Worm (Caenorhabditis elegans) whole organism, young adult: ENCODE measurements around the gene B0348.2.

Experiments
- B0019.2 ChIP-seq: fragments of 200-800 bp; sonication (Bioruptor generic); conservative IDR thresholded peaks from 2 replicates; pipeline ENCODE4 v1.3.6; 2022; ENCODE audit warnings: missing genetic modification reagents, missing genetic modification characterization, missing compliant biosample characterization
- C06A6.2 ChIP-seq: fragments of 200-800 bp; sonication (Bioruptor generic); conservative IDR thresholded peaks from 2 replicates; pipeline ENCODE4 v1.3.6; 2022; ENCODE audit warnings: missing genetic modification characterization, missing compliant biosample characterization
- C17E4.6 ChIP-seq: fragments of 200-800 bp; sonication (Bioruptor generic); IDR thresholded peaks from 2 replicates; pipeline ENCODE4 v1.3.6; 2022; ENCODE audit warnings: missing genetic modification reagents, missing genetic modification characterization, missing compliant biosample characterization
- F23B12.7 ChIP-seq: sonication (generic microtip); optimal IDR thresholded peaks from 2 replicates; lab custom pipeline; 2017; ENCODE audit warnings: missing genetic modification characterization, mild to moderate bottlenecking, missing compliant biosample characterization, antibody characterized with exemption, moderate library complexity; ENCODE audit not compliant: insufficient read depth
- F33H1.4 ChIP-seq: fragments of 200-800 bp; sonication (Bioruptor generic); IDR thresholded peaks from 2 replicates; pipeline ENCODE4 v1.3.6; 2022; ENCODE audit warnings: missing genetic modification reagents, missing genetic modification characterization, missing compliant biosample characterization
- F49E8.2 ChIP-seq: sonication (generic microtip); optimal IDR thresholded peaks from 3 replicates; lab custom pipeline; 2017; ENCODE audit warnings: missing genetic modification characterization, mild to moderate bottlenecking, missing compliant biosample characterization, antibody characterized with exemption, moderate library complexity; ENCODE audit not compliant: insufficient read depth
- F52B5.7 ChIP-seq: sonication (generic microtip); optimal IDR thresholded peaks from 2 replicates; lab custom pipeline; 2016; ENCODE audit warnings: mild to moderate bottlenecking, missing genetic modification characterization, missing compliant biosample characterization
- K11D2.4 ChIP-seq: fragments of 200-800 bp; sonication (Bioruptor generic); IDR thresholded peaks from 2 replicates; pipeline ENCODE4 v1.3.6; 2022; ENCODE audit warnings: missing genetic modification reagents, missing genetic modification characterization, missing compliant biosample characterization
- Y79H2A.3 ChIP-seq: fragments of 200-800 bp; sonication (Bioruptor generic); conservative IDR thresholded peaks from 2 replicates; pipeline ENCODE4 v1.3.6; 2022; ENCODE audit warnings: missing genetic modification reagents, missing genetic modification characterization, missing compliant biosample characterization
- akir-1 ChIP-seq: fragments of 200-800 bp; sonication (Bioruptor generic); optimal IDR thresholded peaks from 2 replicates; lab custom pipeline; 2018; ENCODE audit warnings: mild to moderate bottlenecking, missing genetic modification characterization, moderate library complexity, missing compliant biosample characterization
- ama-1 ChIP-seq, 3 experiments: fragments of 150-350 bp in 1 of 3; sonication (generic microtip) in 2 of 3; optimal IDR thresholded peaks; 2 replicates each; lab custom pipeline; 2014 to 2018; ENCODE audit warnings: missing biosample characterization in 2 of 3, missing genetic modification characterization in 2 of 3, missing genetic modification reagents in 2 of 3
- attf-6 ChIP-seq: fragments of 200-800 bp; sonication (Bioruptor generic); IDR thresholded peaks from 2 replicates; pipeline ENCODE4 v1.3.6; 2022; ENCODE audit warnings: missing genetic modification reagents, missing genetic modification characterization, missing compliant biosample characterization
- bed-2 ChIP-seq: fragments of 200-800 bp; sonication (Bioruptor generic); IDR thresholded peaks from 2 replicates; pipeline ENCODE4 v1.3.6; 2022; ENCODE audit warnings: missing genetic modification reagents, missing genetic modification characterization, missing compliant biosample characterization
- ccch-3 ChIP-seq: fragments of 200-800 bp; sonication (Bioruptor generic); optimal IDR thresholded peaks from 2 replicates; lab custom pipeline; 2018; ENCODE audit warnings: mild to moderate bottlenecking, missing genetic modification characterization, missing compliant biosample characterization
- ceh-40 ChIP-seq: fragments of 200-800 bp; sonication (Bioruptor generic); IDR thresholded peaks from 2 replicates; pipeline ENCODE4 v1.3.6; 2022; ENCODE audit warnings: missing genetic modification characterization, missing compliant biosample characterization
- ceh-79 ChIP-seq: sonication (generic microtip); optimal IDR thresholded peaks from 2 replicates; lab custom pipeline; 2017; ENCODE audit warnings: mild to moderate bottlenecking, missing genetic modification characterization, missing compliant biosample characterization
- ceh-91 ChIP-seq: fragments of 200-800 bp; sonication (Bioruptor generic); IDR thresholded peaks from 2 replicates; pipeline ENCODE4 v1.3.6; 2022; ENCODE audit warnings: missing genetic modification reagents, missing genetic modification characterization, missing compliant biosample characterization
- dpl-1 ChIP-seq: fragments of 150-350 bp; optimal IDR thresholded peaks from 2 replicates; lab custom pipeline; 2014; ENCODE audit warnings: missing biosample characterization, missing genetic modification reagents, missing genetic modification characterization
- efl-1 ChIP-seq: fragments of 150-350 bp; optimal IDR thresholded peaks from 2 replicates; lab custom pipeline; 2014; ENCODE audit warnings: missing biosample characterization, missing genetic modification reagents, missing genetic modification characterization
- fkh-3 ChIP-seq: sonication (generic microtip); optimal IDR thresholded peaks from 2 replicates; lab custom pipeline; 2016; ENCODE audit warnings: mild to moderate bottlenecking, missing genetic modification characterization, missing compliant biosample characterization
- hlh-12 ChIP-seq: sonication (generic microtip); optimal IDR thresholded peaks from 2 replicates; lab custom pipeline; 2016; ENCODE audit warnings: missing genetic modification characterization, missing compliant biosample characterization
- lin-35 ChIP-seq, 3 experiments: fragments of 150-350 bp in 2 of 3; sonication (generic microtip) in 1 of 3; optimal IDR thresholded peaks; 2 replicates each; lab custom pipeline; 2014 to 2018; ENCODE audit warnings: missing biosample characterization in 3 of 3, missing genetic modification characterization in 3 of 3, missing genetic modification reagents in 3 of 3
- lin-40 ChIP-seq: sonication (generic microtip); optimal IDR thresholded peaks from 2 replicates; lab custom pipeline; 2016; ENCODE audit warnings: missing genetic modification characterization, mild to moderate bottlenecking, missing compliant biosample characterization, missing genotype, missing genetic modification reagents
- lin-54 ChIP-seq: fragments of 200-800 bp; sonication (Bioruptor generic); optimal IDR thresholded peaks from 2 replicates; lab custom pipeline; 2018; ENCODE audit warnings: mild to moderate bottlenecking, missing genetic modification characterization, missing compliant biosample characterization
- lsl-1 ChIP-seq: fragments of 200-800 bp; sonication (Bioruptor generic); optimal IDR thresholded peaks from 2 replicates; lab custom pipeline; 2018; ENCODE audit warnings: mild to moderate bottlenecking, missing genetic modification characterization, moderate library complexity, missing compliant biosample characterization
- lsy-27 ChIP-seq: sonication (generic microtip); optimal IDR thresholded peaks from 2 replicates; lab custom pipeline; 2017; ENCODE audit warnings: missing genetic modification characterization, mild to moderate bottlenecking, missing compliant biosample characterization, antibody characterized with exemption, missing genotype, borderline replicate concordance; ENCODE audit not compliant: insufficient read depth
- madf-10 ChIP-seq: sonication (generic microtip); optimal IDR thresholded peaks from 2 replicates; lab custom pipeline; 2016; ENCODE audit warnings: mild to moderate bottlenecking, missing genetic modification characterization, missing compliant biosample characterization
- madf-6 ChIP-seq: fragments of 200-800 bp; sonication (Bioruptor generic); IDR thresholded peaks from 2 replicates; pipeline ENCODE4 v1.3.6; 2022; ENCODE audit warnings: missing genetic modification reagents, missing genetic modification characterization, missing compliant biosample characterization
- madf-8 ChIP-seq: fragments of 200-800 bp; sonication (Bioruptor generic); conservative IDR thresholded peaks from 2 replicates; pipeline ENCODE4 v1.3.6; 2022; ENCODE audit warnings: missing genetic modification reagents, missing genetic modification characterization, missing compliant biosample characterization
- mxl-1 ChIP-seq: sonication (generic microtip); optimal IDR thresholded peaks from 2 replicates; lab custom pipeline; 2016; ENCODE audit warnings: missing genetic modification characterization, missing compliant biosample characterization
- pha-4 ChIP-seq: fragments of 150-350 bp; sonication (generic microtip); optimal IDR thresholded peaks from 2 replicates; lab custom pipeline; 2014; ENCODE audit warnings: missing biosample characterization, missing genetic modification reagents, missing genetic modification characterization
- rcor-1 ChIP-seq: fragments of 200-800 bp; sonication (Bioruptor generic); IDR thresholded peaks from 2 replicates; pipeline ENCODE4 v1.3.6; 2022; ENCODE audit warnings: missing genetic modification reagents, missing genetic modification characterization, missing compliant biosample characterization
- rec-8 ChIP-seq, 2 experiments: sonication (generic microtip); optimal IDR thresholded peaks; 2 replicates each; lab custom pipeline; 2016; ENCODE audit warnings: mild to moderate bottlenecking in 2 of 2, missing genetic modification characterization in 2 of 2, missing genetic modification reagents in 2 of 2, missing genotype in 2 of 2, missing biosample characterization in 1 of 2, missing compliant biosample characterization in 1 of 2, moderate library complexity in 1 of 2
- repo-1 ChIP-seq: sonication (generic microtip); optimal IDR thresholded peaks from 2 replicates; lab custom pipeline; 2017; ENCODE audit warnings: mild to moderate bottlenecking, missing genetic modification characterization, missing compliant biosample characterization
- rpc-1 ChIP-seq, 2 experiments: fragments of 150-350 bp in 1 of 2; sonication (generic microtip) in 1 of 2; optimal IDR thresholded peaks; 2 replicates each; lab custom pipeline; 2014 to 2018; ENCODE audit warnings: missing biosample characterization in 1 of 2, missing genetic modification characterization in 1 of 2, missing genetic modification reagents in 1 of 2, missing genotype in 1 of 2
- sdz-38 ChIP-seq: sonication (generic microtip); optimal IDR thresholded peaks from 2 replicates; lab custom pipeline; 2016; ENCODE audit warnings: missing genotype, missing genetic modification characterization, missing compliant biosample characterization
- snpc-1.1 ChIP-seq: sonication (generic microtip); optimal IDR thresholded peaks from 2 replicates; lab custom pipeline; 2017; ENCODE audit warnings: missing genetic modification characterization, mild to moderate bottlenecking, missing compliant biosample characterization, antibody characterized with exemption, moderate library complexity, missing genotype, missing genetic modification reagents; ENCODE audit not compliant: insufficient read depth
- snpc-1.3 ChIP-seq: sonication (generic microtip); optimal IDR thresholded peaks from 2 replicates; lab custom pipeline; 2017; ENCODE audit warnings: missing genetic modification characterization, mild to moderate bottlenecking, missing compliant biosample characterization, antibody characterized with exemption, moderate library complexity, missing genotype, missing genetic modification reagents; ENCODE audit not compliant: insufficient read depth
- snpc-4 ChIP-seq, 5 experiments: fragments of 150-350 bp in 1 of 5; sonication (generic microtip) in 4 of 5; optimal IDR thresholded peaks; 2 replicates each; lab custom pipeline; 2014 to 2018; ENCODE audit warnings: missing genetic modification characterization in 5 of 5, missing biosample characterization in 3 of 5, antibody characterized with exemption in 2 of 5, mild to moderate bottlenecking in 2 of 5, missing compliant biosample characterization in 2 of 5, missing genotype in 2 of 5, moderate library complexity in 2 of 5, missing genetic modification reagents in 1 of 5
- unc-130 ChIP-seq: sonication (generic microtip); optimal IDR thresholded peaks from 2 replicates; lab custom pipeline; 2016; ENCODE audit warnings: missing genetic modification reagents, missing genetic modification characterization, missing compliant biosample characterization
- zim-3 ChIP-seq: sonication (generic microtip); optimal IDR thresholded peaks from 2 replicates; lab custom pipeline; 2017; ENCODE audit warnings: mild to moderate bottlenecking, missing genetic modification characterization, moderate library complexity, missing compliant biosample characterization
- ztf-22 ChIP-seq: fragments of 200-800 bp; sonication (Bioruptor generic); optimal IDR thresholded peaks from 2 replicates; lab custom pipeline; 2018; ENCODE audit warnings: mild to moderate bottlenecking, missing genetic modification characterization, moderate library complexity, missing compliant biosample characterization

The B0348.2 gene

DNA sequence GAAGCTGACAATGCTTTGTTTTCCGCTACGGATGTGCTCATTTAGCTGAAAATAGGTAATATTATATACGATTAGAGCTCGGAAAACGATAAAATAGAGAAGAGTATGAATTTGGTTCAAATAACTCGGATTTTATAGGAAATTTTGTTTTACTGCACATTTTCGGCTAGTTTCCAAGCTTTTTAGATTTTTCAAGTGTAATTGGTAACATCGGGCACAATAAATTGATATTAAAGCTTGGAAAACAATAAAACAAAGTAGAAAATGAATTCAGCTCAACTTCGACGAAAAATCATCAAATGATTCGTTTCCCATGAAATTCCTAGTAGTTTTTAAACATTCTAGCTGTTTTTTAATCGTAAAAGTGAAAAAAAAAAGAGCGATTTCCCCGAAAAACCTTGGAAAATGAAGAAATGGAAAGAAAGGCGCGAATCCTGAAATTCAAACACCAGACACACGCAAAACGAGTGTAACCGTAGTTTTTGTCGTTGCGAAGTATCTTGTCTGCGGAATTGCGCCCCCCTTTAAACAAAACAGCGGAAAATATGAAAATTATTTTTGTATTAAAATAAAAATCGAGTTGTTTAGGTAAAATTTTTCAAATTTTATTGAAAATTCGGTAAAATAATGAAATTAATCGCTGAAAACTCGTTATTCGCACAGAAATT is 37.2 kb upstream of the B0348.2 start, which contains the start of gene ife-3:
Gene ife-3, minus strand, starts transcription at position 51 of the 668 bp plus-strand sequence.
- TF ChIP-seq F23B12.7 (peak; percentile 66), hlh-12 (tag; lab: Kevin White, UChicago) (no peak), rpc-1 (optimal IDR thresholded peaks at IDR 0.05; lab: Kevin White, UChicago) (no peak), rpc-1 (tag; optimal IDR thresholded peaks at IDR 0.05; lab: Kevin White, UChicago) (peak; percentile 2), snpc-1.1 (tag; lab: Kevin White, UChicago) (peak; percentile 73), pha-4 (tag; lab: Kevin White, UChicago) (peak; percentile 1), madf-6 (GFP tag; lab: Robert Waterston, UW) (peak; percentile 73), bed-2 (GFP tag; lab: Robert Waterston, UW) (no peak), lin-35 (GFP tag; optimal IDR thresholded peaks at IDR 0.05; lab: Kevin White, UChicago) (peak in 1 of 3 experiments; percentile 68), snpc-1.3 (peak; percentile 72), ceh-91 (GFP tag; lab: Robert Waterston, UW) (peak; percentile 54), lsl-1 (GFP tag; lab: Kevin White, UChicago) (peak; percentile 84), dpl-1 (GFP tag; lab: Kevin White, UChicago) (peak; percentile 87), lin-54 (GFP tag; lab: Kevin White, UChicago) (peak; percentile 45), efl-1 (peak; percentile 88), snpc-4 (GFP tag; optimal IDR thresholded peaks at IDR 0.05; lab: Kevin White, UChicago) (no peak), snpc-4 (tag; optimal IDR thresholded peaks at IDR 0.05; lab: Kevin White, UChicago) (peak in 1 of 4 experiments; percentile 40), rcor-1 (GFP tag; lab: Robert Waterston, UW) (0 out of 2 replicates have a peak, but pooled peaks have one; percentile 44), unc-130 (GFP tag; lab: Kevin White, UChicago) (no peak), F49E8.2 (tag; lab: Kevin White, UChicago) (peak; percentile 56), ztf-22 (GFP tag; lab: Kevin White, UChicago) (no peak), F33H1.4 (GFP tag; lab: Robert Waterston, UW) (peak; percentile 82), lin-40 (tag; lab: Kevin White, UChicago) (no peak), ama-1 (optimal IDR thresholded peaks at IDR 0.05; lab: Kevin White, UChicago) (peak; percentile 13), ama-1 (GFP tag; optimal IDR thresholded peaks at IDR 0.05; lab: Kevin White, UChicago) (no peak)

ce11 chrV:8716-9246 is 36.3 kb upstream of the B0348.2 start, which contains the start of gene B0348.10:
Gene B0348.10, minus strand, starts transcription at chrV:8739.
- TF ChIP-seq attf-6 = no peak
- TF ChIP-seq B0019.2 = no peak
- no peak for TF ChIP-seq ceh-79 (tag; lab: Kevin White, UChicago)
- TF ChIP-seq madf-8 (GFP tag; lab: Robert Waterston, UW) = no peak
- no peak for TF ChIP-seq repo-1 (tag; lab: Kevin White, UChicago)
- TF ChIP-seq lsy-27 (tag; lab: Kevin White, UChicago) = no peak
- TF ChIP-seq K11D2.4 = peak; percentile 39; the same call in 1 of the 2 replicates
- TF ChIP-seq madf-10 (tag; lab: Kevin White, UChicago) = peak; percentile 78
- TF ChIP-seq mxl-1 (tag; lab: Kevin White, UChicago) = no peak
- no peak for TF ChIP-seq F49E8.2 (tag; lab: Kevin White, UChicago)
- no peak for TF ChIP-seq akir-1 (GFP tag; lab: Kevin White, UChicago)
- no peak for TF ChIP-seq sdz-38 (tag; lab: Kevin White, UChicago)
- TF ChIP-seq rcor-1 (GFP tag; lab: Robert Waterston, UW) = peak; percentile 37; the same call in 1 of the 2 replicates
- TF ChIP-seq C06A6.2 (GFP tag; lab: Robert Waterston, UW) = no peak
- TF ChIP-seq ceh-40 (GFP tag; lab: Robert Waterston, UW) = no peak
- no peak for TF ChIP-seq ama-1 (optimal IDR thresholded peaks at IDR 0.05; lab: Kevin White, UChicago)
- no peak for TF ChIP-seq ama-1 (GFP tag; optimal IDR thresholded peaks at IDR 0.05; lab: Kevin White, UChicago)
- no peak for TF ChIP-seq fkh-3 (tag; lab: Kevin White, UChicago)
- no peak for TF ChIP-seq C17E4.6 (GFP tag; lab: Robert Waterston, UW)
- TF ChIP-seq rec-8 (tag; optimal IDR thresholded peaks at IDR 0.05; lab: Kevin White, UChicago) = peak; percentile 24 to 36
- no peak for TF ChIP-seq ccch-3
- TF ChIP-seq F52B5.7 = peak; percentile 61
- TF ChIP-seq ztf-22 (GFP tag; lab: Kevin White, UChicago) = no peak
- no peak for TF ChIP-seq Y79H2A.3 (GFP tag; lab: Robert Waterston, UW)
- TF ChIP-seq zim-3 = no peak
